Worm (Caenorhabditis elegans): ENCODE data around the gene gtf-2H1.

gtf-2H1 gene

ce11 chrIV:183519-183918 is 48.1 kb downstream of the gtf-2H1 start:
- no peak for TF ChIP-seq pat-9 (tag; optimal IDR thresholded peaks at IDR 0.05)
- no peak for TF ChIP-seq ceh-2 (tag; optimal IDR thresholded peaks at IDR 0.05)
- no peak for TF ChIP-seq tbx-2 (tag; optimal IDR thresholded peaks at IDR 0.05)
- no peak for TF ChIP-seq ahr-1 (tag; optimal IDR thresholded peaks at IDR 0.05)
- TF ChIP-seq nhr-232 (tag; optimal IDR thresholded peaks at IDR 0.05), result no peak
- TF ChIP-seq sox-4 (tag; optimal IDR thresholded peaks at IDR 0.05), result no peak
- TF ChIP-seq ceh-30 (tag; optimal IDR thresholded peaks at IDR 0.05), result no peak
- TF ChIP-seq syd-9 (tag; optimal IDR thresholded peaks at IDR 0.05), result no peak
- TF ChIP-seq unc-42 (tag; optimal IDR thresholded peaks at IDR 0.05), result no peak
- no peak for TF ChIP-seq ceh-45 (GFP tag; IDR thresholded peaks at IDR 0.05)
- no peak for TF ChIP-seq pqm-1 (tag; optimal IDR thresholded peaks at IDR 0.05)
- TF ChIP-seq fax-1 (tag; optimal IDR thresholded peaks at IDR 0.05), result no peak
- TF ChIP-seq K09A11.1 (tag; optimal IDR thresholded peaks at IDR 0.05; ENCODE audit: insufficient read depth), result no peak
- no peak for TF ChIP-seq sdc-2 (tag; optimal IDR thresholded peaks at IDR 0.05)
- no peak for TF ChIP-seq pag-3 (tag; optimal IDR thresholded peaks at IDR 0.05; ENCODE audit: borderline replicate concordance)

- no peak for TF ChIP-seq lim-6 (tag; optimal IDR thresholded peaks at IDR 0.05)
Observed at ce11 chrIV:179700-180099, 51.9 kb downstream of the gtf-2H1 start.

ce11 chrIV:178696-179095 is 52.9 kb downstream of the gtf-2H1 start, which contains the start of gene tcl-2:
TSS of gene tcl-2 (plus strand) at chrIV:179083.
- TF ChIP-seq pha-2 (tag; optimal IDR thresholded peaks at IDR 0.05), result no peak
- no peak for TF ChIP-seq sox-2 (GFP tag; IDR thresholded peaks at IDR 0.05)
- TF ChIP-seq hlh-15 (tag; optimal IDR thresholded peaks at IDR 0.05), result no peak
- TF ChIP-seq syd-9 (tag; optimal IDR thresholded peaks at IDR 0.05), result no peak
- TF ChIP-seq unc-55 (GFP tag; optimal IDR thresholded peaks at IDR 0.05), result peak; percentile 18
- TF ChIP-seq pat-9 (tag; optimal IDR thresholded peaks at IDR 0.05), result no peak

ce11 chrIV:177487-177886 is 54.1 kb downstream of the gtf-2H1 start:
- TF ChIP-seq ahr-1 (tag; optimal IDR thresholded peaks at IDR 0.05) (no peak), tbx-2 (tag; optimal IDR thresholded peaks at IDR 0.05) (no peak), unc-86 (tag; optimal IDR thresholded peaks at IDR 0.05) (no peak), gmeb-2 (tag; optimal IDR thresholded peaks at IDR 0.05) (no peak), ceh-31 (tag; optimal IDR thresholded peaks at IDR 0.05) (peak; percentile 29)

ce11 chrIV:175698-176097 is 55.9 kb downstream of the gtf-2H1 start:
- peak; percentile 11 for TF ChIP-seq ceh-19 (GFP tag; optimal IDR thresholded peaks at IDR 0.05)
- no peak for TF ChIP-seq K02D7.2 (tag; optimal IDR thresholded peaks at IDR 0.05)
- peak; percentile 44 for TF ChIP-seq tbx-2 (tag; optimal IDR thresholded peaks at IDR 0.05)
- no peak for TF ChIP-seq hlh-30 (tag; optimal IDR thresholded peaks at IDR 0.05; ENCODE audit: insufficient read depth)
- TF ChIP-seq ceh-31 (tag; optimal IDR thresholded peaks at IDR 0.05), result peak; percentile 71
- TF ChIP-seq dmd-4 (tag; optimal IDR thresholded peaks at IDR 0.05; ENCODE audit: borderline replicate concordance), result no peak
- TF ChIP-seq unc-55 (GFP tag; optimal IDR thresholded peaks at IDR 0.05), result peak; percentile 29
- no peak for TF ChIP-seq ceh-30 (tag; optimal IDR thresholded peaks at IDR 0.05)
- peak; percentile 53 for TF ChIP-seq sox-2 (GFP tag; IDR thresholded peaks at IDR 0.05)

All from whole organism, late embryonic.